Worm (Caenorhabditis elegans): ENCODE data around the gene C25F9.11.

DNA sequence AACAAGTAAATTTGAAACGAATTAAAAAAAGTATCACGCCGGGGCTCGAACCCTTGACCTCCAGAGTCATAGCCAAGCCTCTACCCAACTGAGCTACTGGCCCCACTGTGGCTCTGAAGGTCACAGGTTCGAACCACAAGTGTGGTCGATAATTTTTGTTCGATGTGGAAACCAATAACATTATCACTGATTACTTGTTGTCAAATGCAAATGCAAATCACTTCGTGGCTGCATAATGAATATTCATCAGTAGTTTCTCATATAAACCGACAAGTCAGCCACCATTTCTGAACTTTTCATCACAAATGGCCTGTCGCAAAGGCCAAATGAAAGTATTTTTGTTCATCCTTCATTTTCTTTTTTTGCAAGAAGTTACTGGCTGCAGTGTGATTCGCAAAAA is 38.1 kb downstream of the C25F9.11 start, which contains the start of gene C25F9.8:
- TF ChIP-seq unc-62 (GFP tag; optimal IDR thresholded peaks at IDR 0.05) (no peak), dpl-1 (GFP tag; optimal IDR thresholded peaks at IDR 0.05) (no peak), F22D6.2 (tag; optimal IDR thresholded peaks at IDR 0.05) (no peak), ets-4 (GFP tag; optimal IDR thresholded peaks at IDR 0.05) (no peak)
